Fruit fly (Drosophila melanogaster): ENCODE data around the gene CG32212.

dm6 chr3L:19503770-19504169, 16.4 kb downstream of the CG32212 start, which contains the start of gene CG9452:
- no peak for TF ChIP-seq Ets98B (GFP tag; IDR thresholded peaks at IDR 0.05)
- TF ChIP-seq CG34367 (tag; optimal IDR thresholded peaks at IDR 0.05), result no peak
- no peak for TF ChIP-seq CG14655 (GFP tag; optimal IDR thresholded peaks at IDR 0.05)
- TF ChIP-seq CG8301 (tag; optimal IDR thresholded peaks at IDR 0.05), result no peak
- TF ChIP-seq CG12605 (GFP tag; IDR thresholded peaks at IDR 0.05), result no peak
- no peak for TF ChIP-seq EcR (GFP tag; optimal IDR thresholded peaks at IDR 0.05)
- no peak for TF ChIP-seq CG9948 (tag; optimal IDR thresholded peaks at IDR 0.05)
- no peak for TF ChIP-seq CG13204 (GFP tag; optimal IDR thresholded peaks at IDR 0.05)
- TF ChIP-seq CG8159 (tag; optimal IDR thresholded peaks at IDR 0.05), result no peak
- no peak for TF ChIP-seq CG4496 (GFP tag; IDR thresholded peaks at IDR 0.05)
- no peak for TF ChIP-seq fd96Ca (GFP tag; IDR thresholded peaks at IDR 0.05)
- TF ChIP-seq CG17806 (tag; optimal IDR thresholded peaks at IDR 0.05), result no peak

Data from whole organism, pupa.